Fruit fly (Drosophila melanogaster) whole organism, embryonic: ENCODE results near the gene yellow-e.
A peak's percentile ranks its signal among the peaks of the same experiment; 100 is the strongest.

Experiments used
- Awh ChIP-seq: fragments of 200-800 bp; sonication (Bioruptor generic); IDR thresholded peaks from 2 replicates; pipeline ENCODE4, ENCODE4 v1.3.6; 2022; ENCODE audit warnings: missing biosample characterization, missing genetic modification characterization
- B-H2 ChIP-seq: fragments of 200-800 bp; sonication (Bioruptor generic); optimal IDR thresholded peaks from 2 replicates; lab custom pipeline; 2018; ENCODE audit warnings: missing biosample characterization, mild to moderate bottlenecking, missing genetic modification characterization
- CG10366 ChIP-seq: fragments of 200-800 bp; sonication (Bioruptor generic); IDR thresholded peaks from 2 replicates; pipeline ENCODE4 v1.3.6; 2022; ENCODE audit warnings: missing biosample characterization, missing genetic modification characterization
- CG10565 ChIP-seq: fragments of 200-800 bp; sonication (Bioruptor generic); optimal IDR thresholded peaks from 3 replicates; lab custom pipeline; 2016; ENCODE audit warnings: missing biosample characterization, mild to moderate bottlenecking, missing genetic modification characterization
- CG10959 ChIP-seq: fragments of 200-800 bp; sonication (Bioruptor generic); IDR thresholded peaks from 2 replicates; pipeline ENCODE4 v1.3.6; 2022; ENCODE audit warnings: missing biosample characterization, missing genetic modification characterization
- CG10979 ChIP-seq: fragments of 200-800 bp; sonication (Bioruptor generic); optimal IDR thresholded peaks from 2 replicates; lab custom pipeline; 2018; ENCODE audit warnings: missing biosample characterization, mild to moderate bottlenecking, missing genetic modification characterization, moderate library complexity
- CG12104 ChIP-seq: fragments of 200-800 bp; sonication (Bioruptor generic); optimal IDR thresholded peaks from 3 replicates; lab custom pipeline; 2016; ENCODE audit warnings: missing biosample characterization, missing genetic modification characterization
- CG12155 ChIP-seq: fragments of 200-800 bp; sonication (Bioruptor generic); optimal IDR thresholded peaks from 3 replicates; lab custom pipeline; 2016; ENCODE audit warnings: missing biosample characterization, missing genetic modification characterization
- CG12744 ChIP-seq: fragments of 200-800 bp; sonication (Bioruptor generic); optimal IDR thresholded peaks from 2 replicates; lab custom pipeline; 2016; ENCODE audit warnings: missing biosample characterization, missing genetic modification characterization
- CG13296 ChIP-seq: fragments of 200-800 bp; sonication (Bioruptor generic); optimal IDR thresholded peaks from 3 replicates; lab custom pipeline; 2018; ENCODE audit warnings: missing biosample characterization, mild to moderate bottlenecking, missing genetic modification characterization
- CG14860 ChIP-seq: fragments of 200-800 bp; sonication (Bioruptor generic); IDR thresholded peaks from 3 replicates; pipeline ENCODE4 v1.3.6; 2022; ENCODE audit warnings: missing biosample characterization, missing genetic modification characterization; ENCODE audit not compliant: partially characterized antibody
- CG17802 ChIP-seq: fragments of 200-800 bp; sonication (Bioruptor generic); optimal IDR thresholded peaks from 2 replicates; lab custom pipeline; 2018; ENCODE audit warnings: missing biosample characterization, mild to moderate bottlenecking, missing genetic modification characterization, moderate library complexity
- CG2678 ChIP-seq: fragments of 200-800 bp; sonication (Bioruptor generic); optimal IDR thresholded peaks from 3 replicates; lab custom pipeline; 2019; ENCODE audit warnings: missing biosample characterization, mild to moderate bottlenecking, missing genetic modification characterization, moderate library complexity
- CG2875 ChIP-seq: fragments of 200-800 bp; sonication (Bioruptor generic); optimal IDR thresholded peaks from 2 replicates; lab custom pipeline; 2017; ENCODE audit warnings: missing biosample characterization, mild to moderate bottlenecking, missing genetic modification characterization, missing genetic modification reagents
- CG30020 ChIP-seq: fragments of 200-800 bp; optimal IDR thresholded peaks from 2 replicates; lab custom pipeline; 2019; ENCODE audit warnings: missing biosample characterization, mild to moderate bottlenecking, missing genetic modification characterization, moderate library complexity
- CG34422 ChIP-seq: fragments of 200-800 bp; sonication (Bioruptor generic); IDR thresholded peaks from 3 replicates; pipeline ENCODE4 v1.3.6; 2022; ENCODE audit warnings: missing biosample characterization, missing genetic modification characterization
- CG4730 ChIP-seq: fragments of 200-800 bp; sonication (Bioruptor generic); IDR thresholded peaks from 2 replicates; pipeline ENCODE4 v1.3.6; 2022; ENCODE audit warnings: missing biosample characterization, missing genetic modification characterization
- CG8290 ChIP-seq, 3 experiments: fragments of 200-800 bp; sonication (Bioruptor generic); optimal IDR thresholded peaks; 2 replicates each; lab custom pipeline; 2016 to 2019; ENCODE audit warnings: missing biosample characterization in 3 of 3, missing genetic modification characterization in 3 of 3, mild to moderate bottlenecking in 2 of 3, moderate library complexity in 1 of 3
- CG9817 ChIP-seq: fragments of 200-800 bp; sonication (Bioruptor generic); optimal IDR thresholded peaks from 2 replicates; lab custom pipeline; 2018; ENCODE audit warnings: missing biosample characterization, mild to moderate bottlenecking, missing genetic modification characterization, moderate library complexity
- D19A ChIP-seq: fragments of 200-800 bp; optimal IDR thresholded peaks from 3 replicates; lab custom pipeline; 2019; ENCODE audit warnings: missing biosample characterization, mild to moderate bottlenecking, missing genetic modification characterization, moderate library complexity
- Dll ChIP-seq: fragments of 200-800 bp; sonication (Bioruptor generic); IDR thresholded peaks from 4 replicates; pipeline ENCODE4 v1.3.6; 2022; ENCODE audit warnings: missing biosample characterization, missing genetic modification characterization; ENCODE audit not compliant: partially characterized antibody
- Fer3 ChIP-seq: fragments of 200-800 bp; sonication (Bioruptor generic); optimal IDR thresholded peaks from 2 replicates; lab custom pipeline; 2018; ENCODE audit warnings: missing biosample characterization, mild to moderate bottlenecking, missing genetic modification characterization, moderate library complexity
- Gsc ChIP-seq: fragments of 200-800 bp; sonication (Bioruptor generic); IDR thresholded peaks from 2 replicates; pipeline ENCODE4 v1.3.6; 2022; ENCODE audit warnings: missing biosample characterization, missing genetic modification characterization
- Hey ChIP-seq: fragments of 200-800 bp; sonication (Bioruptor generic); optimal IDR thresholded peaks from 3 replicates; lab custom pipeline; 2018; ENCODE audit warnings: missing biosample characterization, mild to moderate bottlenecking, missing genetic modification characterization
- Jarid2 ChIP-seq: fragments of 200-800 bp; sonication (Bioruptor generic); optimal IDR thresholded peaks from 3 replicates; lab custom pipeline; 2017; ENCODE audit warnings: mild to moderate bottlenecking, missing biosample characterization, missing genetic modification reagents, missing genetic modification characterization
- Lhr ChIP-seq: fragments of 200-800 bp; sonication (Bioruptor generic); optimal IDR thresholded peaks from 3 replicates; lab custom pipeline; 2017; ENCODE audit warnings: mild to moderate bottlenecking, missing biosample characterization, missing genetic modification reagents, missing genetic modification characterization
- NFAT ChIP-seq: fragments of 200-800 bp; sonication (Bioruptor generic); IDR thresholded peaks from 2 replicates; pipeline ENCODE4 v1.3.6; 2022; ENCODE audit warnings: missing biosample characterization, missing genetic modification characterization
- Ptx1 ChIP-seq: fragments of 200-800 bp; sonication (Bioruptor generic); IDR thresholded peaks from 2 replicates; pipeline ENCODE4 v1.3.6; 2022; ENCODE audit warnings: missing biosample characterization, missing genetic modification characterization
- Ravus ChIP-seq: fragments of 200-800 bp; sonication (Bioruptor generic); IDR thresholded peaks from 2 replicates; pipeline ENCODE4 v1.3.6; 2022; ENCODE audit warnings: missing biosample characterization, missing genetic modification characterization
- Taf1 ChIP-seq: fragments of 200-800 bp; sonication (Bioruptor generic); IDR thresholded peaks from 2 replicates; pipeline ENCODE4 v1.3.6; 2022; ENCODE audit warnings: missing biosample characterization, missing genetic modification characterization
- Xbp1 ChIP-seq: fragments of 200-800 bp; sonication (Bioruptor generic); optimal IDR thresholded peaks from 3 replicates; lab custom pipeline; 2016; ENCODE audit warnings: missing biosample characterization, mild to moderate bottlenecking, missing genetic modification characterization
- ac ChIP-seq: fragments of 200-800 bp; sonication (Bioruptor generic); optimal IDR thresholded peaks from 3 replicates; lab custom pipeline; 2017; ENCODE audit warnings: missing biosample characterization, mild to moderate bottlenecking, missing genetic modification characterization
- aop ChIP-seq: fragments of 200-800 bp; sonication (Bioruptor generic); IDR thresholded peaks from 2 replicates; pipeline ENCODE4 v1.3.6; 2022; ENCODE audit warnings: missing biosample characterization, missing genetic modification characterization
- emc ChIP-seq: fragments of 200-800 bp; sonication (Bioruptor generic); optimal IDR thresholded peaks from 2 replicates; lab custom pipeline; 2016; ENCODE audit warnings: missing biosample characterization, missing genetic modification characterization
- en ChIP-seq: fragments of 200-800 bp; sonication (Bioruptor generic); optimal IDR thresholded peaks from 2 replicates; lab custom pipeline; 2016; ENCODE audit warnings: missing biosample characterization, missing genetic modification characterization
- gt ChIP-seq: fragments of 200-800 bp; sonication (Bioruptor generic); IDR thresholded peaks from 2 replicates; pipeline ENCODE4 v1.3.6; 2022; ENCODE audit warnings: missing biosample characterization, missing genetic modification characterization
- hth ChIP-seq: fragments of >200 bp; optimal IDR thresholded peaks from 2 replicates; lab custom pipeline; 2017; ENCODE audit warnings: inconsistent platforms
- ken ChIP-seq: fragments of 200-800 bp; sonication (Bioruptor generic); IDR thresholded peaks from 3 replicates; pipeline ENCODE4 v1.3.6; 2022; ENCODE audit warnings: missing biosample characterization, missing genetic modification characterization
- lab ChIP-seq: fragments of 200-800 bp; sonication (Bioruptor generic); optimal IDR thresholded peaks from 3 replicates; lab custom pipeline; 2017; ENCODE audit warnings: missing biosample characterization, missing genetic modification characterization, mild to moderate bottlenecking, moderate library complexity, missing genetic modification reagents
- mirr ChIP-seq: fragments of 200-800 bp; sonication (Bioruptor generic); optimal IDR thresholded peaks from 3 replicates; lab custom pipeline; 2018; ENCODE audit warnings: missing biosample characterization, mild to moderate bottlenecking, missing genetic modification characterization
- nom ChIP-seq: fragments of 200-800 bp; sonication (Bioruptor generic); optimal IDR thresholded peaks from 2 replicates; lab custom pipeline; 2017; ENCODE audit warnings: missing biosample characterization, missing genetic modification characterization, mild to moderate bottlenecking, moderate library complexity, missing genetic modification reagents
- onecut ChIP-seq: fragments of 200-800 bp; sonication (Bioruptor generic); IDR thresholded peaks from 2 replicates; pipeline ENCODE4 v1.3.6; 2022; ENCODE audit warnings: missing biosample characterization, missing genetic modification characterization
- psq ChIP-seq: fragments of 200-800 bp; sonication (Bioruptor generic); optimal IDR thresholded peaks from 2 replicates; lab custom pipeline; 2017; ENCODE audit warnings: missing biosample characterization, missing genetic modification characterization
- row ChIP-seq: fragments of 200-800 bp; sonication (Bioruptor generic); IDR thresholded peaks from 3 replicates; pipeline ENCODE4 v1.3.6; 2022; ENCODE audit warnings: missing biosample characterization, missing genetic modification characterization
- run ChIP-seq: fragments of 200-800 bp; sonication (Bioruptor generic); optimal IDR thresholded peaks from 3 replicates; lab custom pipeline; 2018; ENCODE audit warnings: missing biosample characterization, mild to moderate bottlenecking, missing genetic modification characterization
- shn ChIP-seq: fragments of 200-800 bp; sonication (Bioruptor generic); optimal IDR thresholded peaks from 3 replicates; lab custom pipeline; 2016; ENCODE audit warnings: missing biosample characterization, missing genetic modification characterization
- slp2 ChIP-seq: fragments of 200-800 bp; sonication (Bioruptor generic); optimal IDR thresholded peaks from 2 replicates; lab custom pipeline; 2016; ENCODE audit warnings: missing biosample characterization, missing genetic modification characterization
- vfl ChIP-seq: fragments of 200-800 bp; sonication (Bioruptor generic); optimal IDR thresholded peaks from 2 replicates; lab custom pipeline; 2016; ENCODE audit warnings: missing biosample characterization, missing genetic modification characterization

Gene yellow-e

dm6 chr3R:13364175-13365174 is 50.6 kb downstream of the yellow-e start, which contains the start of gene Dic1 (continued):
- peak; percentile 97 for TF ChIP-seq Fer3 (tag; lab: Kevin White, UChicago)
- TF ChIP-seq row (GFP tag; lab: Robert Waterston, UW) = peak; percentile 94
- TF ChIP-seq mirr (GFP tag; lab: Kevin White, UChicago) = peak; percentile 14
- peak; percentile 54 for TF ChIP-seq Hey
- TF ChIP-seq en (GFP tag; lab: Kevin White, UChicago) = peak; percentile 76
- 0 out of 4 replicates have a peak, but pooled peaks have one; percentile 30 for TF ChIP-seq Dll (GFP tag; lab: Robert Waterston, UW)
- peak; percentile 88 for TF ChIP-seq CG34422 (GFP tag; lab: Robert Waterston, UW)
- TF ChIP-seq Awh (GFP tag; lab: Robert Waterston, UW) = peak; percentile 72
- TF ChIP-seq psq = peak; percentile 87
- no peak for TF ChIP-seq hth (lab: Kevin White, UChicago)
- TF ChIP-seq CG12744 (GFP tag; lab: Kevin White, UChicago) = peak; percentile 86
- peak; percentile 93 for TF ChIP-seq run (tag; lab: Kevin White, UChicago)
- TF ChIP-seq CG9817 = peak; percentile 95
- TF ChIP-seq CG10979 (tag; lab: Kevin White, UChicago) = peak; percentile 99
- TF ChIP-seq CG2678 (tag; lab: Kevin White, UChicago) = peak; percentile 99
- TF ChIP-seq CG30020 = peak; percentile 83
- TF ChIP-seq CG8290 (GFP tag; optimal IDR thresholded peaks at IDR 0.05; lab: Kevin White, UChicago) = peak; percentile 75
- TF ChIP-seq CG8290 (tag; optimal IDR thresholded peaks at IDR 0.05; lab: Kevin White, UChicago) = peak in 1 of 2 experiments; percentile 74
- TF ChIP-seq B-H2 (GFP tag; lab: Kevin White, UChicago) = peak; percentile 90
- peak; percentile 76 for TF ChIP-seq Taf1 (GFP tag; lab: Robert Waterston, UW)
- peak; percentile 84; the same call in 2 of the 3 replicates for TF ChIP-seq ken
- TF ChIP-seq Xbp1 (GFP tag; lab: Kevin White, UChicago) = peak; percentile 97
- peak; percentile 69 for TF ChIP-seq gt (GFP tag; lab: Robert Waterston, UW)
- TF ChIP-seq lab (GFP tag; lab: Kevin White, UChicago) = peak; percentile 98
- peak; percentile 99 for TF ChIP-seq CG12104 (GFP tag; lab: Kevin White, UChicago)
- TF ChIP-seq CG4730 (GFP tag; lab: Robert Waterston, UW) = peak; percentile 81
- TF ChIP-seq CG2875 (GFP tag; lab: Kevin White, UChicago) = peak; percentile 94
- TF ChIP-seq CG14860 (GFP tag; lab: Robert Waterston, UW) = no peak
- peak; percentile 74 for TF ChIP-seq ac (GFP tag; lab: Kevin White, UChicago)
- peak; percentile 86 for TF ChIP-seq shn (GFP tag; lab: Kevin White, UChicago)
- TF ChIP-seq CG10565 (GFP tag; lab: Kevin White, UChicago) = peak; percentile 85
- peak; percentile 88 for TF ChIP-seq Jarid2 (GFP tag; lab: Kevin White, UChicago)
- peak; percentile 96 for TF ChIP-seq Ptx1
- peak; percentile 95 for TF ChIP-seq D19A (tag; lab: Kevin White, UChicago)
- peak; percentile 69 for TF ChIP-seq Ravus
- peak; percentile 74; the same call in 1 of the 2 replicates for TF ChIP-seq Gsc (GFP tag; lab: Robert Waterston, UW)
- TF ChIP-seq aop = peak; percentile 90
- TF ChIP-seq vfl (GFP tag; lab: Kevin White, UChicago) = peak; percentile 93
- TF ChIP-seq onecut (GFP tag; lab: Robert Waterston, UW) = peak; percentile 88
- TF ChIP-seq CG13296 = peak; percentile 98
- TF ChIP-seq CG17802 = peak; percentile 82
- TF ChIP-seq Lhr (GFP tag; lab: Kevin White, UChicago) = peak; percentile 79
- peak; percentile 88 for TF ChIP-seq slp2 (GFP tag; lab: Kevin White, UChicago)
- TF ChIP-seq NFAT (GFP tag; lab: Robert Waterston, UW) = peak; percentile 71
- peak; percentile 95 for TF ChIP-seq CG12155 (GFP tag; lab: Kevin White, UChicago)
- TF ChIP-seq nom (GFP tag; lab: Kevin White, UChicago) = peak; percentile 87
- TF ChIP-seq CG10959 (GFP tag; lab: Robert Waterston, UW) = peak; percentile 79
- peak; percentile 89 for TF ChIP-seq CG10366 (GFP tag; lab: Robert Waterston, UW)
- peak; percentile 84 for TF ChIP-seq emc (GFP tag; lab: Kevin White, UChicago)
